Worm (Caenorhabditis elegans): Measurements from ENCODE around the gene Y38H6C.20.

ce11 chrV:20595653-20596052 is 44.7 kb upstream of the Y38H6C.20 start, which contains the start of gene F26F2.11:
- TF ChIP-seq ama-1 (optimal IDR thresholded peaks at IDR 0.05) (no peak), ceh-48 (tag; optimal IDR thresholded peaks at IDR 0.05) (no peak), ceh-2 (tag; optimal IDR thresholded peaks at IDR 0.05) (no peak), dve-1 (tag; optimal IDR thresholded peaks at IDR 0.05) (no peak), hlh-8 (tag; optimal IDR thresholded peaks at IDR 0.05) (no peak), pros-1 (tag; optimal IDR thresholded peaks at IDR 0.05) (no peak), pha-4 (tag; optimal IDR thresholded peaks at IDR 0.05) (no peak), lin-11 (tag; optimal IDR thresholded peaks at IDR 0.05) (no peak), ttx-3 (tag; optimal IDR thresholded peaks at IDR 0.05) (no peak), nhr-11 (tag; optimal IDR thresholded peaks at IDR 0.05) (no peak), ref-2 (tag; optimal IDR thresholded peaks at IDR 0.05) (no peak), ceh-34 (tag; optimal IDR thresholded peaks at IDR 0.05) (no peak), npax-4 (tag; optimal IDR thresholded peaks at IDR 0.05) (no peak)

All from whole organism, late embryonic.